Worm (Caenorhabditis elegans) whole organism, young adult: ENCODE data around the gene R02E4.2.

ENCODE experiments used
- C17E4.6 ChIP-seq: fragments of 200-800 bp; sonication (Bioruptor generic); IDR thresholded peaks from 2 replicates; pipeline ENCODE4 v1.3.6; 2022; ENCODE audit warnings: missing genetic modification reagents, missing genetic modification characterization, missing compliant biosample characterization
- F10E7.11 ChIP-seq: sonication (generic microtip); optimal IDR thresholded peaks from 2 replicates; lab custom pipeline; 2017; ENCODE audit warnings: mild to moderate bottlenecking, missing genetic modification characterization, moderate library complexity, missing compliant biosample characterization
- F33H1.4 ChIP-seq: fragments of 200-800 bp; sonication (Bioruptor generic); IDR thresholded peaks from 2 replicates; pipeline ENCODE4 v1.3.6; 2022; ENCODE audit warnings: missing genetic modification reagents, missing genetic modification characterization, missing compliant biosample characterization
- F49E8.2 ChIP-seq: sonication (generic microtip); optimal IDR thresholded peaks from 3 replicates; lab custom pipeline; 2017; ENCODE audit warnings: missing genetic modification characterization, mild to moderate bottlenecking, missing compliant biosample characterization, antibody characterized with exemption, moderate library complexity; ENCODE audit not compliant: insufficient read depth
- F55B11.4 ChIP-seq: sonication (generic microtip); optimal IDR thresholded peaks from 2 replicates; lab custom pipeline; 2016; ENCODE audit warnings: missing compliant biosample characterization, missing genetic modification characterization, borderline replicate concordance; ENCODE audit not compliant: insufficient read depth
- T07F8.4 ChIP-seq: sonication (generic microtip); optimal IDR thresholded peaks from 2 replicates; lab custom pipeline; 2016; ENCODE audit warnings: mild to moderate bottlenecking, missing genetic modification characterization, moderate library complexity, missing compliant biosample characterization
- Y53G8AR.9 ChIP-seq: fragments of 200-800 bp; sonication (Bioruptor generic); conservative IDR thresholded peaks from 2 replicates; pipeline ENCODE4 v1.3.6; 2022; ENCODE audit warnings: missing genetic modification reagents, missing genetic modification characterization, missing compliant biosample characterization
- ZK185.1 ChIP-seq: sonication (generic microtip); optimal IDR thresholded peaks from 2 replicates; lab custom pipeline; 2016; ENCODE audit warnings: mild to moderate bottlenecking, missing genetic modification characterization, missing compliant biosample characterization; ENCODE audit not compliant: poor library complexity, severe bottlenecking
- akir-1 ChIP-seq: fragments of 200-800 bp; sonication (Bioruptor generic); optimal IDR thresholded peaks from 2 replicates; lab custom pipeline; 2018; ENCODE audit warnings: mild to moderate bottlenecking, missing genetic modification characterization, moderate library complexity, missing compliant biosample characterization
- aptf-3 ChIP-seq: fragments of 200-800 bp; sonication (Bioruptor generic); IDR thresholded peaks from 2 replicates; pipeline ENCODE4 v1.3.6; 2022; ENCODE audit warnings: missing genetic modification characterization, missing compliant biosample characterization
- atf-7 ChIP-seq: sonication (generic microtip); optimal IDR thresholded peaks from 2 replicates; lab custom pipeline; 2017; ENCODE audit warnings: mild to moderate bottlenecking, missing genetic modification characterization, missing compliant biosample characterization
- bed-1 ChIP-seq: fragments of 200-800 bp; sonication (Bioruptor generic); IDR thresholded peaks from 2 replicates; pipeline ENCODE4 v1.3.6; 2022; ENCODE audit warnings: missing genetic modification reagents, missing genetic modification characterization, missing compliant biosample characterization
- cebp-1 ChIP-seq, 2 experiments: fragments of 200-800 bp in 1 of 2; sonication (Bioruptor generic) in 1 of 2; sonication (generic microtip) in 1 of 2; IDR thresholded peaks in 1 of 2; optimal IDR thresholded peaks in 1 of 2; 2 replicates each; pipeline versions ENCODE4 v1.3.6 to Lab custom; 2017 to 2022; ENCODE audit warnings: missing compliant biosample characterization in 2 of 2, missing genetic modification characterization in 2 of 2, mild to moderate bottlenecking in 1 of 2, missing genetic modification reagents in 1 of 2, moderate library complexity in 1 of 2
- ceh-58 ChIP-seq: fragments of 200-800 bp; sonication (Bioruptor generic); IDR thresholded peaks from 2 replicates; pipeline ENCODE4 v1.3.6; 2022; ENCODE audit warnings: missing genetic modification characterization, missing compliant biosample characterization
- ceh-79 ChIP-seq: sonication (generic microtip); optimal IDR thresholded peaks from 2 replicates; lab custom pipeline; 2017; ENCODE audit warnings: mild to moderate bottlenecking, missing genetic modification characterization, missing compliant biosample characterization
- dpff-1 ChIP-seq: sonication (generic microtip); optimal IDR thresholded peaks from 2 replicates; lab custom pipeline; 2017; ENCODE audit warnings: mild to moderate bottlenecking, missing genetic modification characterization, missing compliant biosample characterization
- efl-1 ChIP-seq: fragments of 150-350 bp; optimal IDR thresholded peaks from 2 replicates; lab custom pipeline; 2014; ENCODE audit warnings: missing biosample characterization, missing genetic modification reagents, missing genetic modification characterization
- egl-18 ChIP-seq: fragments of 200-800 bp; sonication (Bioruptor generic); IDR thresholded peaks from 2 replicates; pipeline ENCODE4 v1.3.6; 2022; ENCODE audit warnings: missing genetic modification reagents, missing genetic modification characterization, missing compliant biosample characterization
- egl-44 ChIP-seq: fragments of 200-800 bp; sonication (Bioruptor generic); IDR thresholded peaks from 2 replicates; pipeline ENCODE4 v1.3.6; 2022; ENCODE audit warnings: missing genetic modification reagents, missing genetic modification characterization, missing compliant biosample characterization
- egrh-3 ChIP-seq: fragments of 200-800 bp; sonication (Bioruptor generic); IDR thresholded peaks from 2 replicates; pipeline ENCODE4 v1.3.6; 2022; ENCODE audit warnings: missing genetic modification reagents, missing genetic modification characterization, missing compliant biosample characterization
- fkh-3 ChIP-seq: sonication (generic microtip); optimal IDR thresholded peaks from 2 replicates; lab custom pipeline; 2016; ENCODE audit warnings: mild to moderate bottlenecking, missing genetic modification characterization, missing compliant biosample characterization
- hmg-1.2 ChIP-seq: fragments of 200-800 bp; sonication (Bioruptor generic); IDR thresholded peaks from 2 replicates; pipeline ENCODE4 v1.3.6; 2022; ENCODE audit warnings: missing genetic modification reagents, missing genetic modification characterization, missing compliant biosample characterization
- hsf-1 ChIP-seq: fragments of 200-800 bp; sonication (Bioruptor generic); IDR thresholded peaks from 2 replicates; pipeline ENCODE4 v1.3.6; 2022; ENCODE audit warnings: missing genetic modification reagents, missing genetic modification characterization, missing compliant biosample characterization
- let-526 ChIP-seq: fragments of 200-800 bp; sonication (Bioruptor generic); IDR thresholded peaks from 2 replicates; pipeline ENCODE4 v1.3.6; 2022; ENCODE audit warnings: missing genetic modification reagents, missing genetic modification characterization, missing compliant biosample characterization
- lin-26 ChIP-seq: fragments of 200-800 bp; sonication (Bioruptor generic); IDR thresholded peaks from 2 replicates; pipeline ENCODE4 v1.3.6; 2022; ENCODE audit warnings: missing genetic modification reagents, missing genetic modification characterization, missing compliant biosample characterization
- lin-35 ChIP-seq, 3 experiments: fragments of 150-350 bp in 2 of 3; sonication (generic microtip) in 1 of 3; optimal IDR thresholded peaks; 2 replicates each; lab custom pipeline; 2014 to 2018; ENCODE audit warnings: missing biosample characterization in 3 of 3, missing genetic modification characterization in 3 of 3, missing genetic modification reagents in 3 of 3
- lir-1 ChIP-seq: fragments of 200-800 bp; sonication (Bioruptor generic); conservative IDR thresholded peaks from 2 replicates; pipeline ENCODE4 v1.3.6; 2022; ENCODE audit warnings: missing genetic modification reagents, missing genetic modification characterization, missing compliant biosample characterization
- lsy-27 ChIP-seq: sonication (generic microtip); optimal IDR thresholded peaks from 2 replicates; lab custom pipeline; 2017; ENCODE audit warnings: missing genetic modification characterization, mild to moderate bottlenecking, missing compliant biosample characterization, antibody characterized with exemption, missing genotype, borderline replicate concordance; ENCODE audit not compliant: insufficient read depth
- madf-10 ChIP-seq: sonication (generic microtip); optimal IDR thresholded peaks from 2 replicates; lab custom pipeline; 2016; ENCODE audit warnings: mild to moderate bottlenecking, missing genetic modification characterization, missing compliant biosample characterization
- madf-3 ChIP-seq: fragments of 200-800 bp; sonication (Bioruptor generic); IDR thresholded peaks from 2 replicates; pipeline ENCODE4 v1.3.6; 2022; ENCODE audit warnings: missing genetic modification reagents, missing genetic modification characterization, missing compliant biosample characterization
- mes-4 ChIP-seq: sonication (generic microtip); optimal IDR thresholded peaks from 2 replicates; lab custom pipeline; 2016; ENCODE audit warnings: missing genotype, missing genetic modification characterization, missing compliant biosample characterization
- nhr-179 ChIP-seq: sonication (generic microtip); optimal IDR thresholded peaks from 2 replicates; lab custom pipeline; 2016; ENCODE audit warnings: mild to moderate bottlenecking, missing genetic modification characterization, missing compliant biosample characterization
- pha-4 ChIP-seq: fragments of 150-350 bp; sonication (generic microtip); optimal IDR thresholded peaks from 2 replicates; lab custom pipeline; 2014; ENCODE audit warnings: missing biosample characterization, missing genetic modification reagents, missing genetic modification characterization
- rcor-1 ChIP-seq: fragments of 200-800 bp; sonication (Bioruptor generic); IDR thresholded peaks from 2 replicates; pipeline ENCODE4 v1.3.6; 2022; ENCODE audit warnings: missing genetic modification reagents, missing genetic modification characterization, missing compliant biosample characterization
- rec-8 ChIP-seq, 2 experiments: sonication (generic microtip); optimal IDR thresholded peaks; 2 replicates each; lab custom pipeline; 2016; ENCODE audit warnings: mild to moderate bottlenecking in 2 of 2, missing genetic modification characterization in 2 of 2, missing genetic modification reagents in 2 of 2, missing genotype in 2 of 2, missing biosample characterization in 1 of 2, missing compliant biosample characterization in 1 of 2, moderate library complexity in 1 of 2
- snpc-4 ChIP-seq, 5 experiments: fragments of 150-350 bp in 1 of 5; sonication (generic microtip) in 4 of 5; optimal IDR thresholded peaks; 2 replicates each; lab custom pipeline; 2014 to 2018; ENCODE audit warnings: missing genetic modification characterization in 5 of 5, missing biosample characterization in 3 of 5, antibody characterized with exemption in 2 of 5, mild to moderate bottlenecking in 2 of 5, missing compliant biosample characterization in 2 of 5, missing genotype in 2 of 5, moderate library complexity in 2 of 5, missing genetic modification reagents in 1 of 5
- tbx-9 ChIP-seq: sonication (generic microtip); optimal IDR thresholded peaks from 2 replicates; lab custom pipeline; 2016; ENCODE audit warnings: borderline replicate concordance, missing genetic modification characterization, inconsistent platforms, missing compliant biosample characterization
- unc-130 ChIP-seq: sonication (generic microtip); optimal IDR thresholded peaks from 2 replicates; lab custom pipeline; 2016; ENCODE audit warnings: missing genetic modification reagents, missing genetic modification characterization, missing compliant biosample characterization
- ztf-18 ChIP-seq: sonication (generic microtip); optimal IDR thresholded peaks from 2 replicates; lab custom pipeline; 2016; ENCODE audit warnings: missing genotype, mild to moderate bottlenecking, missing genetic modification characterization, missing compliant biosample characterization
- ztf-3 ChIP-seq: fragments of 200-800 bp; sonication (Bioruptor generic); optimal IDR thresholded peaks from 2 replicates; lab custom pipeline; 2018; ENCODE audit warnings: mild to moderate bottlenecking, missing genetic modification characterization, missing compliant biosample characterization

Gene R02E4.2

ce11 chrX:4075934-4076333 lies 31.3 kb upstream of the R02E4.2 start (continued):
- TF ChIP-seq rec-8 (tag; optimal IDR thresholded peaks at IDR 0.05; lab: Kevin White, UChicago), result no peak

DNA sequence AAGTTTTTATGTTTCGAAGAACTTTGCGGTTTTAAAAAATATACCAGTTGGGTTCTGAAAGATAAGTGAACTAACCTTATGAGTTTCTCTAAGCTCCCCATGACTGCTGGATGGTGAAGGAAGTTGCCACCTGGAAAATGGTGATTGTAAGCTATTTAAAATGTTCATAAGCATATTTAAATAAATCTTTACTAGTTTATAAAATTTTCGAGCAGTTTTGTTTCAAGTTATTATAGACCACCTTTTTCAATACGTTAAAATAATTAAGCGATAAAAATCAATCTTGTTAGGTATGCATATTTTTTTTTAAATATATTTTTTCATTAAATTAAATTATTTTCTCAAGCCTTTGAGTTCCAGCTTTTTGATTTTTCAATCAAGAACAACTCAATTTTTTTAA lies 28.0 kb upstream of the R02E4.2 start, which contains the start of gene T06F4.1:
T06F4.1 (minus strand) TSS at position 101 of the 400 bp plus-strand sequence.
- TF ChIP-seq F55B11.4 (no peak), let-526 (GFP tag; lab: Robert Waterston, UW) (no peak), T07F8.4 (no peak), akir-1 (GFP tag; lab: Kevin White, UChicago) (no peak), ztf-3 (no peak), F49E8.2 (tag; lab: Kevin White, UChicago) (no peak), nhr-179 (tag; lab: Kevin White, UChicago) (no peak), ceh-58 (no peak), madf-3 (GFP tag; lab: Robert Waterston, UW) (no peak), unc-130 (no peak), F10E7.11 (tag; lab: Kevin White, UChicago) (no peak), lsy-27 (tag; lab: Kevin White, UChicago) (no peak), fkh-3 (tag; lab: Kevin White, UChicago) (no peak), cebp-1 (GFP tag; IDR thresholded peaks at IDR 0.05; lab: Robert Waterston, UW) (no peak), cebp-1 (tag; optimal IDR thresholded peaks at IDR 0.05; lab: Kevin White, UChicago) (no peak), egl-18 (GFP tag; lab: Robert Waterston, UW) (no peak), lin-26 (no peak)
- TF ChIP-seq, all 124 proteins: peak for 0

DNA sequence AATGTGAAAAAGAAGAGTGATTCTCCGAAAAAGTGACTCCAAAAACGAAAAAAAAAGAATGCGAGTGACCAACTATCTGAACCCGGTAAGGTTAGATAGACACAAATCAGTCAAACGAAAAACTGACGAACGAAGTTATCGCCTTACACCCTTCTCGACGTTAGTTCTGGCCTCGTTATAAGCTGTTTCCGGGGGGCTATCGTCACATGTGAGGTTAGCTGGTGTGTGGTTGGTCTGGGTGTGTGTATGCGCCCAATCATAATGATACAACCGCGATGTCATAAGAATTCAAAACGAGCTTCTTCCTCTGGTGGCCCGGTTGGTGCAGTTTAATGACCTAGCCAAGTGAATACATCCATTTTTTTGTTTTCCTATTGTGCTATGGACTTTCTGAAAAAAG lies 21.8 kb upstream of the R02E4.2 start:
- no peak for TF ChIP-seq hmg-1.2
- no peak for TF ChIP-seq rcor-1 (GFP tag; lab: Robert Waterston, UW)
- TF ChIP-seq ceh-79 (tag; lab: Kevin White, UChicago), result no peak
- TF ChIP-seq egl-44 (GFP tag; lab: Robert Waterston, UW), result no peak
- no peak for TF ChIP-seq atf-7

DNA sequence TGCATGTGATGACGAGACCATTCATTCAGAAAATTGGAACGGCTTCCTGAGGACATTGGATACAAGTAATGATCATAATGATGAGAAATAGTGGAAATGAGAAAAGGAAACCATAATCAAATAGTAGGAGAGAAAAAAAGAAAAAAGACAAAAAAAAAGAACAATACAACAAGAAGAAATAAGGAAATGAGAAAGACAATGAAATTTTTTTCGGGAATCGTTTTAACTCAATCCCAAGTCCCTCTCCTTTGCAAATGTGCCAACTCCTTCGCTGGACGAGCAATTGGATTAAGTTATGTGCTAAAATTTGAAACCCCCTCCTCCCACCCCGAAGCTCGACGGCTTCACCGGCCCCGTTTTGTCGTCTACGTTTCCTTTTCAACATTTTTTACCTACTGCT lies 18.3 kb upstream of the R02E4.2 start:
- no peak for TF ChIP-seq mes-4 (tag; lab: Kevin White, UChicago)
- TF ChIP-seq atf-7, result no peak
- TF ChIP-seq tbx-9 (tag; lab: Kevin White, UChicago), result no peak
- TF ChIP-seq egrh-3 (GFP tag; lab: Robert Waterston, UW), result no peak
- TF ChIP-seq C17E4.6, result no peak
- no peak for TF ChIP-seq pha-4
- no peak for TF ChIP-seq ztf-3
- TF ChIP-seq lir-1 (GFP tag; lab: Robert Waterston, UW), result no peak
- TF ChIP-seq, all 124 proteins: peak for 0

ce11 chrX:4094979-4095378 lies 12.3 kb upstream of the R02E4.2 start:
- TF ChIP-seq dpff-1 (tag; lab: Kevin White, UChicago) (no peak), snpc-4 (GFP tag; optimal IDR thresholded peaks at IDR 0.05; lab: Kevin White, UChicago) (no peak), snpc-4 (tag; optimal IDR thresholded peaks at IDR 0.05; lab: Kevin White, UChicago) (no peak), F33H1.4 (GFP tag; lab: Robert Waterston, UW) (no peak), hsf-1 (GFP tag; lab: Robert Waterston, UW) (no peak), ZK185.1 (tag; lab: Kevin White, UChicago) (no peak), bed-1 (GFP tag; lab: Robert Waterston, UW) (no peak), ztf-18 (tag; lab: Kevin White, UChicago) (no peak), tbx-9 (tag; lab: Kevin White, UChicago) (no peak), aptf-3 (no peak), mes-4 (tag; lab: Kevin White, UChicago) (no peak), ceh-79 (tag; lab: Kevin White, UChicago) (no peak), Y53G8AR.9 (GFP tag; lab: Robert Waterston, UW) (no peak), efl-1 (GFP tag; lab: Kevin White, UChicago) (no peak), lin-35 (GFP tag; optimal IDR thresholded peaks at IDR 0.05; lab: Kevin White, UChicago) (no peak), unc-130 (no peak), madf-10 (no peak)
- TF ChIP-seq, all 124 proteins: peak for 0
